Fruit fly (Drosophila melanogaster) whole organism, prepupa: ENCODE data around the gene CDK2AP1.

ENCODE experiments used
- Blimp-1 ChIP-seq: fragments of 200-800 bp; sonication (Bioruptor generic); optimal IDR thresholded peaks from 3 replicates; lab custom pipeline; 2017; ENCODE audit warnings: missing biosample characterization, missing genetic modification characterization, mild to moderate bottlenecking, moderate library complexity, missing genetic modification reagents
- CG10669 ChIP-seq: fragments of 200-800 bp; sonication (Bioruptor generic); optimal IDR thresholded peaks from 3 replicates; lab custom pipeline; 2018; ENCODE audit warnings: missing biosample characterization, mild to moderate bottlenecking, missing genetic modification characterization, moderate library complexity
- CG11762 ChIP-seq: fragments of 200-800 bp; sonication (Bioruptor generic); optimal IDR thresholded peaks from 3 replicates; lab custom pipeline; 2016; ENCODE audit warnings: missing biosample characterization, missing genetic modification characterization; ENCODE audit not compliant: insufficient read depth
- CG11902 ChIP-seq: fragments of 200-800 bp; sonication (Bioruptor generic); optimal IDR thresholded peaks from 3 replicates; lab custom pipeline; 2016; ENCODE audit warnings: missing biosample characterization, missing genetic modification characterization
- CG15336 ChIP-seq: fragments of 200-800 bp; sonication (Bioruptor generic); IDR thresholded peaks from 2 replicates; pipeline ENCODE4 v1.3.6; 2022; ENCODE audit warnings: missing biosample characterization, missing genetic modification characterization
- CG1621 ChIP-seq: fragments of 200-800 bp; sonication (Bioruptor generic); optimal IDR thresholded peaks from 3 replicates; lab custom pipeline; 2018; ENCODE audit warnings: missing biosample characterization, mild to moderate bottlenecking, missing genetic modification characterization
- CG16779 ChIP-seq: fragments of 200-800 bp; sonication (Bioruptor generic); optimal IDR thresholded peaks from 3 replicates; lab custom pipeline; 2017; ENCODE audit warnings: missing biosample characterization, mild to moderate bottlenecking, missing genetic modification characterization
- CG3032 ChIP-seq: fragments of 200-800 bp; optimal IDR thresholded peaks from 2 replicates; lab custom pipeline; 2019; ENCODE audit warnings: missing biosample characterization, mild to moderate bottlenecking, missing genetic modification characterization, moderate library complexity
- CG31627 ChIP-seq: fragments of 200-800 bp; sonication (Bioruptor generic); optimal IDR thresholded peaks from 3 replicates; lab custom pipeline; 2016; ENCODE audit warnings: missing biosample characterization, missing genetic modification characterization
- CG32006 ChIP-seq: fragments of 200-800 bp; sonication (Bioruptor generic); optimal IDR thresholded peaks from 3 replicates; lab custom pipeline; 2017; ENCODE audit warnings: missing biosample characterization, mild to moderate bottlenecking, missing genetic modification characterization
- CG34406 ChIP-seq: fragments of 200-800 bp; sonication (Bioruptor generic); optimal IDR thresholded peaks from 3 replicates; lab custom pipeline; 2016; ENCODE audit warnings: missing biosample characterization, missing genetic modification characterization
- CG3919 ChIP-seq: fragments of 200-800 bp; sonication (Bioruptor generic); optimal IDR thresholded peaks from 3 replicates; lab custom pipeline; 2016; ENCODE audit warnings: missing biosample characterization, missing genetic modification characterization
- CG4318 ChIP-seq: fragments of 200-800 bp; sonication (Bioruptor generic); optimal IDR thresholded peaks from 3 replicates; lab custom pipeline; 2017; ENCODE audit warnings: missing biosample characterization, mild to moderate bottlenecking, missing genetic modification characterization
- CG6163 ChIP-seq: fragments of 200-800 bp; sonication (Bioruptor generic); IDR thresholded peaks from 3 replicates; pipeline ENCODE4 v1.3.6; 2022; ENCODE audit warnings: missing biosample characterization, missing genetic modification characterization
- CG6276 ChIP-seq: fragments of 200-800 bp; sonication (Bioruptor generic); optimal IDR thresholded peaks from 2 replicates; lab custom pipeline; 2017; ENCODE audit warnings: missing biosample characterization, mild to moderate bottlenecking, missing genetic modification characterization
- CG6854 ChIP-seq: fragments of 200-800 bp; sonication (Bioruptor generic); optimal IDR thresholded peaks from 2 replicates; lab custom pipeline; 2017; ENCODE audit warnings: missing biosample characterization, mild to moderate bottlenecking, missing genetic modification characterization
- CG7368 ChIP-seq: fragments of 200-800 bp; sonication (Bioruptor generic); optimal IDR thresholded peaks from 3 replicates; lab custom pipeline; 2016; ENCODE audit warnings: missing biosample characterization, missing genetic modification characterization
- CG8119 ChIP-seq: fragments of 200-800 bp; sonication (Bioruptor generic); IDR thresholded peaks from 3 replicates; pipeline ENCODE4 v1.3.6; 2022; ENCODE audit warnings: missing biosample characterization, missing genetic modification characterization
- CG8632 ChIP-seq: fragments of 200-800 bp; sonication (Bioruptor generic); optimal IDR thresholded peaks from 3 replicates; lab custom pipeline; 2016; ENCODE audit warnings: missing biosample characterization, missing genetic modification characterization
- CG9139 ChIP-seq: fragments of 200-800 bp; sonication (Bioruptor generic); optimal IDR thresholded peaks from 3 replicates; lab custom pipeline; 2017; ENCODE audit warnings: missing biosample characterization, mild to moderate bottlenecking, missing genetic modification characterization
- Eip93F ChIP-seq: fragments of 200-800 bp; sonication (Bioruptor generic); optimal IDR thresholded peaks from 2 replicates; lab custom pipeline; 2016; ENCODE audit warnings: missing biosample characterization, mild to moderate bottlenecking, missing genetic modification characterization
- Ets21C ChIP-seq: fragments of 200-800 bp; sonication (Bioruptor generic); optimal IDR thresholded peaks from 3 replicates; lab custom pipeline; 2016; ENCODE audit warnings: missing biosample characterization, missing genetic modification characterization
- Ets96B ChIP-seq: fragments of 200-800 bp; optimal IDR thresholded peaks from 2 replicates; lab custom pipeline; 2019; ENCODE audit warnings: missing biosample characterization, mild to moderate bottlenecking, missing genetic modification characterization, moderate library complexity
- Hr38 ChIP-seq: sonication (Bioruptor generic); optimal IDR thresholded peaks from 2 replicates; lab custom pipeline; 2016; ENCODE audit warnings: missing biosample characterization, missing genetic modification characterization
- Hr39 ChIP-seq: fragments of 200-800 bp; sonication (Bioruptor generic); optimal IDR thresholded peaks from 2 replicates; lab custom pipeline; 2016; ENCODE audit warnings: missing biosample characterization, missing genetic modification characterization
- Hr4 ChIP-seq: fragments of 200-800 bp; sonication (Bioruptor generic); optimal IDR thresholded peaks from 3 replicates; lab custom pipeline; 2016; ENCODE audit warnings: missing biosample characterization, missing genetic modification characterization
- Lpt ChIP-seq: fragments of 200-800 bp; sonication (Bioruptor generic); optimal IDR thresholded peaks from 3 replicates; lab custom pipeline; 2016; ENCODE audit warnings: missing biosample characterization, missing genetic modification characterization
- Met ChIP-seq: fragments of 200-800 bp; sonication (Bioruptor generic); optimal IDR thresholded peaks from 3 replicates; lab custom pipeline; 2016; ENCODE audit warnings: missing biosample characterization, missing genetic modification characterization
- OdsH ChIP-seq: fragments of 200-800 bp; sonication (Bioruptor generic); optimal IDR thresholded peaks from 3 replicates; lab custom pipeline; 2016; ENCODE audit warnings: missing biosample characterization, missing genetic modification characterization
- Smox ChIP-seq: fragments of 200-800 bp; sonication (Bioruptor generic); optimal IDR thresholded peaks from 3 replicates; lab custom pipeline; 2016; ENCODE audit warnings: missing biosample characterization, missing genetic modification characterization
- Sox102F ChIP-seq: fragments of 200-800 bp; sonication (Bioruptor generic); optimal IDR thresholded peaks from 2 replicates; lab custom pipeline; 2016; ENCODE audit warnings: missing biosample characterization, mild to moderate bottlenecking, missing genetic modification characterization
- Sox14 ChIP-seq: fragments of 200-800 bp; sonication (Bioruptor generic); optimal IDR thresholded peaks from 3 replicates; lab custom pipeline; 2016; ENCODE audit warnings: missing biosample characterization, missing genetic modification characterization
- achi ChIP-seq: fragments of 200-800 bp; sonication (Bioruptor generic); optimal IDR thresholded peaks from 3 replicates; lab custom pipeline; 2016; ENCODE audit warnings: missing biosample characterization, missing genetic modification characterization
- cyc ChIP-seq: fragments of 200-800 bp; sonication (Bioruptor generic); optimal IDR thresholded peaks from 3 replicates; lab custom pipeline; 2016; ENCODE audit warnings: missing biosample characterization, missing genetic modification characterization
- dac ChIP-seq: fragments of 200-800 bp; sonication (Bioruptor generic); optimal IDR thresholded peaks from 2 replicates; lab custom pipeline; 2017; ENCODE audit warnings: missing biosample characterization, mild to moderate bottlenecking, missing genetic modification characterization
- dsx ChIP-seq: fragments of 200-800 bp; optimal IDR thresholded peaks from 3 replicates; lab custom pipeline; 2019; ENCODE audit warnings: missing biosample characterization, mild to moderate bottlenecking, missing genetic modification characterization, moderate library complexity; ENCODE audit not compliant: poor library complexity, severe bottlenecking
- eg ChIP-seq: fragments of 200-800 bp; sonication (Bioruptor generic); IDR thresholded peaks from 3 replicates; pipeline ENCODE4 v1.3.6; 2022; ENCODE audit warnings: missing biosample characterization, missing genetic modification characterization
- esn ChIP-seq: fragments of 200-800 bp; sonication (Bioruptor generic); optimal IDR thresholded peaks from 2 replicates; lab custom pipeline; 2016; ENCODE audit warnings: missing biosample characterization, mild to moderate bottlenecking, missing genetic modification characterization, moderate library complexity
- fd59A ChIP-seq: fragments of 200-800 bp; sonication (Bioruptor generic); optimal IDR thresholded peaks from 2 replicates; lab custom pipeline; 2017; ENCODE audit warnings: missing biosample characterization, mild to moderate bottlenecking, missing genetic modification characterization, missing genetic modification reagents
- fd85E ChIP-seq: fragments of 200-800 bp; sonication (Bioruptor generic); optimal IDR thresholded peaks from 3 replicates; lab custom pipeline; 2016; ENCODE audit warnings: missing biosample characterization, missing genetic modification characterization
- lz ChIP-seq: fragments of 200-800 bp; sonication (Bioruptor generic); optimal IDR thresholded peaks from 3 replicates; lab custom pipeline; 2016; ENCODE audit warnings: missing biosample characterization, missing genetic modification characterization
- net ChIP-seq: fragments of 200-800 bp; sonication (Bioruptor generic); optimal IDR thresholded peaks from 3 replicates; lab custom pipeline; 2016; ENCODE audit warnings: missing biosample characterization, missing genetic modification characterization
- pdm3 ChIP-seq: fragments of 200-800 bp; sonication (Bioruptor generic); optimal IDR thresholded peaks from 3 replicates; lab custom pipeline; 2016; ENCODE audit warnings: missing biosample characterization, missing genetic modification characterization
- salr ChIP-seq, 2 experiments: fragments of 200-800 bp; sonication (Bioruptor generic); optimal IDR thresholded peaks; 3 replicates each; lab custom pipeline; 2016 to 2018; ENCODE audit warnings: missing biosample characterization in 2 of 2, missing genetic modification characterization in 2 of 2, mild to moderate bottlenecking in 1 of 2
- spab ChIP-seq: fragments of 200-800 bp; sonication (Bioruptor generic); optimal IDR thresholded peaks from 2 replicates; lab custom pipeline; 2017; ENCODE audit warnings: missing biosample characterization, mild to moderate bottlenecking, missing genetic modification characterization, missing genetic modification reagents
- topi ChIP-seq: fragments of 200-800 bp; sonication (Bioruptor generic); optimal IDR thresholded peaks from 3 replicates; lab custom pipeline; 2016; ENCODE audit warnings: missing biosample characterization, missing genetic modification characterization
- vri ChIP-seq: fragments of 200-800 bp; sonication (Bioruptor generic); optimal IDR thresholded peaks from 3 replicates; lab custom pipeline; 2016; ENCODE audit warnings: missing biosample characterization, mild to moderate bottlenecking, missing genetic modification characterization

CDK2AP1 gene

DNA sequence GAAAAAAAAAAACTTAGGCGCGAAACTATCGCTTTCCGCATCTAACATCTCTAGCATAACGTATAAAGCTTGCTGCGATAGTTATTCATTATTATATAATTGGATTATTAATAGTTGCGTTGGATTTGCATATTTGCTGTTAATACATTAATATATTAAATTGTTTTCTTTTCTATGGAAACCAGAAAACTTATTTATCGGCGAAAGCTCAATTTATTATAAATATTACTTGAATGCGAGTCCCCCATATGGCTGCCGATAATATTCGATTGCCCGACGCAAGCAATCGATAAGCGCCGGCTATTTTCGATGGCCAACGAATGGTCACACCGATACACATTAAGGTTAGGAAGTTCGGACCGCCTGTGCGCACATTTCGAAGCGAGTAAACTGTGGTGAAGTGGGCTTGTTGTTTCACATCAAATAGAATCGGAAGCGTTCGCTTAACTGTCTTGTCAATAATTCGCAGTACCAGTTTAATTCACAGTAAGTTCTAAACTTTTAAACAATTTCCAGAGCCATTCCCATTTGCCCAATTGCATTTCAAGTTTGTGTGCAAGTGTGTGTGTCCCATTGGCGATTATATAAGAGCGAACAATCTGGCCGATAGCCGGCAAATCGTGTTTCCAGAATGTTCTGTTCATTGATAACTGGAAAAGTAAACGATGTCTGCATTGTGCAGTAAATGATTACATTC, 29.4 kb upstream of the CDK2AP1 start, which contains the start of gene Hsp60A (continued):
- TF ChIP-seq achi (GFP tag; lab: Kevin White, UChicago) (peak; percentile 52), CG9139 (no peak), Hr4 (peak; percentile 31), Hr38 (no peak), vri (peak; percentile 97), CG34406 (GFP tag; lab: Kevin White, UChicago) (peak; percentile 18), CG3032 (tag; lab: Kevin White, UChicago) (peak; percentile 42), CG8119 (no peak), Hr39 (GFP tag; lab: Kevin White, UChicago) (peak; percentile 35), eg (GFP tag; lab: Robert Waterston, UW) (peak; percentile 53; the same call in 2 of the 3 replicates), OdsH (GFP tag; lab: Kevin White, UChicago) (peak; percentile 53), CG6854 (GFP tag; lab: Kevin White, UChicago) (peak; percentile 34), Sox102F (GFP tag; lab: Kevin White, UChicago) (no peak), lz (GFP tag; lab: Kevin White, UChicago) (peak; percentile 45), CG32006 (GFP tag; lab: Kevin White, UChicago) (peak; percentile 30), Lpt (GFP tag; lab: Kevin White, UChicago) (no peak), Sox14 (peak; percentile 26), CG11902 (no peak), CG16779 (no peak), salr (GFP tag; optimal IDR thresholded peaks at IDR 0.05; lab: Kevin White, UChicago) (peak in 1 of 2 experiments; percentile 31), Met (GFP tag; lab: Kevin White, UChicago) (peak; percentile 54), CG4318 (GFP tag; lab: Kevin White, UChicago) (peak; percentile 20), CG7368 (GFP tag; lab: Kevin White, UChicago) (no peak), dac (no peak), CG6276 (GFP tag; lab: Kevin White, UChicago) (no peak), Smox (peak; percentile 50), CG1621 (tag; lab: Kevin White, UChicago) (no peak), topi (peak; percentile 35), Ets21C (peak; percentile 45), esn (peak; percentile 54), net (no peak), cyc (peak; percentile 15), CG31627 (GFP tag; lab: Kevin White, UChicago) (peak; percentile 48), fd59A (GFP tag; lab: Kevin White, UChicago) (no peak), Blimp-1 (GFP tag; lab: Kevin White, UChicago) (no peak), CG3919 (GFP tag; lab: Kevin White, UChicago) (peak; percentile 46)

DNA sequence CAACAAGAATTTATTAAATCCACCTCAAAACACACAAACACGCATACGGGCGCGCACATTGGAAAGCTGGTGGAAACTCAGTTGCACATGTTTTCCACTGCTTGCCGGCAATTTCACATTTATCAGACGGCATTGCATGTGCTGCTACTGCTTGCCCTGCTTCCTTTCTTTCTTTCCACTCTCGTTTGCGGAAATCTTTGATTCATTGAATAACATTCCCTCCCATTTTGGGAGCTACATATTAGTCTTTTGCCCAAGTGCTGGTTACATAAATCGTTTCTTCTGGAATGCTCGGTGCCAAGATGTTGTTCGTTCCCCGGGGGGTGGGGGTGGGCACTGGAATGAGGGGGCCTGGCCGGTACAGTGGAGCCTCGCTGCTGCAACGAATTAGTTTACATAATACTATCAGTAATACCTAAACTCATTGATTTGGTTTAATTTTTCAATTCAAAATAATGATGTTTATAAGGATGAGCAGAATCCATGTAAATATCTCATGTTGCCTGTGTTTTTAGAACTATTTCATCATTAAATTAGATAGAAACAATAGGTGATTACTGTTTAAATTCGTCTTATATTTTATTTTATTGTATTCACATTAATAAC, 28.7 kb upstream of the CDK2AP1 start:
- TF ChIP-seq dsx (GFP tag; lab: Kevin White, UChicago), result no peak
- TF ChIP-seq CG7368 (GFP tag; lab: Kevin White, UChicago), result no peak
- TF ChIP-seq CG10669 (GFP tag; lab: Kevin White, UChicago), result no peak
- no peak for TF ChIP-seq Lpt (GFP tag; lab: Kevin White, UChicago)
- no peak for TF ChIP-seq fd85E
- TF ChIP-seq OdsH (GFP tag; lab: Kevin White, UChicago), result no peak
- TF ChIP-seq esn, result no peak
- TF ChIP-seq CG6163, result peak; percentile 23; the same call in 1 of the 3 replicates
- TF ChIP-seq CG11762 (GFP tag; lab: Kevin White, UChicago), result no peak
- TF ChIP-seq Blimp-1 (GFP tag; lab: Kevin White, UChicago), result no peak
- no peak for TF ChIP-seq CG11902
- peak; percentile 52; the same call in 2 of the 3 replicates for TF ChIP-seq CG8119
- no peak for TF ChIP-seq Met (GFP tag; lab: Kevin White, UChicago)
- TF ChIP-seq Ets96B (tag; lab: Kevin White, UChicago), result no peak
- no peak for TF ChIP-seq CG8632 (GFP tag; lab: Kevin White, UChicago)
- no peak for TF ChIP-seq Smox
- TF ChIP-seq CG15336 (GFP tag; lab: Robert Waterston, UW), result peak; percentile 54
- no peak for TF ChIP-seq Eip93F (GFP tag; lab: Kevin White, UChicago)
- peak; percentile 75 for TF ChIP-seq eg (GFP tag; lab: Robert Waterston, UW)
- no peak for TF ChIP-seq topi
- TF ChIP-seq salr (GFP tag; optimal IDR thresholded peaks at IDR 0.05; lab: Kevin White, UChicago), result no peak
- no peak for TF ChIP-seq pdm3 (GFP tag; lab: Kevin White, UChicago)
- no peak for TF ChIP-seq Hr38
- no peak for TF ChIP-seq CG4318 (GFP tag; lab: Kevin White, UChicago)
- TF ChIP-seq vri, result peak; percentile 87
- no peak for TF ChIP-seq Sox102F (GFP tag; lab: Kevin White, UChicago)
- no peak for TF ChIP-seq CG6854 (GFP tag; lab: Kevin White, UChicago)
- no peak for TF ChIP-seq spab (GFP tag; lab: Kevin White, UChicago)
